Worm (Caenorhabditis elegans): ENCODE measurements around the gene egl-46.

The egl-46 gene

ce11 chrV:6665751-6666150, 15.6 kb downstream of the egl-46 start, which contains the start of gene pmp-5:
Gene pmp-5 (minus strand): TSS chrV:6665813.
- TF ChIP-seq ceh-24 (tag; optimal IDR thresholded peaks at IDR 0.05) (no peak), ttx-3 (tag; optimal IDR thresholded peaks at IDR 0.05) (no peak), pros-1 (tag; optimal IDR thresholded peaks at IDR 0.05) (no peak), che-1 (tag; optimal IDR thresholded peaks at IDR 0.05) (no peak), ceh-30 (tag; optimal IDR thresholded peaks at IDR 0.05) (no peak), elt-4 (tag; optimal IDR thresholded peaks at IDR 0.05) (no peak)

ce11 chrV:6662505-6662904, 18.9 kb downstream of the egl-46 start:
- TF ChIP-seq pag-3 (tag; optimal IDR thresholded peaks at IDR 0.05; ENCODE audit: borderline replicate concordance) (no peak), ceh-18 (tag; optimal IDR thresholded peaks at IDR 0.05) (no peak), zip-5 (tag; optimal IDR thresholded peaks at IDR 0.05) (no peak), fkh-10 (GFP tag; optimal IDR thresholded peaks at IDR 0.05) (no peak), ceh-31 (tag; optimal IDR thresholded peaks at IDR 0.05) (no peak), lin-11 (tag; optimal IDR thresholded peaks at IDR 0.05) (no peak), Y22D7AL.16 (tag; optimal IDR thresholded peaks at IDR 0.05) (no peak), ceh-24 (tag; optimal IDR thresholded peaks at IDR 0.05) (no peak), ttx-3 (tag; optimal IDR thresholded peaks at IDR 0.05) (no peak), sox-4 (tag; optimal IDR thresholded peaks at IDR 0.05) (no peak), che-1 (tag; optimal IDR thresholded peaks at IDR 0.05) (no peak), npax-4 (tag; optimal IDR thresholded peaks at IDR 0.05) (no peak)

- TF ChIP-seq unc-3 (GFP tag; conservative IDR thresholded peaks at IDR 0.05) (no peak), unc-3 (tag; optimal IDR thresholded peaks at IDR 0.05) (no peak), unc-42 (tag; optimal IDR thresholded peaks at IDR 0.05) (peak; percentile 42)
Measured at ce11 chrV:6661658-6662057, 19.7 kb downstream of the egl-46 start.

ce11 chrV:6659533-6659932, 21.8 kb downstream of the egl-46 start:
- TF ChIP-seq pat-9 (tag; optimal IDR thresholded peaks at IDR 0.05) = no peak
- TF ChIP-seq sox-4 (tag; optimal IDR thresholded peaks at IDR 0.05) = no peak
- TF ChIP-seq nhr-11 (tag; optimal IDR thresholded peaks at IDR 0.05) = no peak
- TF ChIP-seq ceh-18 (tag; optimal IDR thresholded peaks at IDR 0.05) = no peak
- TF ChIP-seq dve-1 (tag; optimal IDR thresholded peaks at IDR 0.05) = no peak
- no peak for TF ChIP-seq unc-86 (tag; optimal IDR thresholded peaks at IDR 0.05)
- no peak for TF ChIP-seq ceh-31 (tag; optimal IDR thresholded peaks at IDR 0.05)
- no peak for TF ChIP-seq odd-2 (tag; optimal IDR thresholded peaks at IDR 0.05)
- no peak for TF ChIP-seq pros-1 (tag; optimal IDR thresholded peaks at IDR 0.05)
- no peak for TF ChIP-seq pha-2 (tag; optimal IDR thresholded peaks at IDR 0.05)
- TF ChIP-seq mec-3 (tag; optimal IDR thresholded peaks at IDR 0.05; ENCODE audit: borderline replicate concordance) = no peak
- no peak for TF ChIP-seq gmeb-2 (tag; optimal IDR thresholded peaks at IDR 0.05)
- no peak for TF ChIP-seq K09A11.1 (tag; optimal IDR thresholded peaks at IDR 0.05; ENCODE audit: insufficient read depth)
- no peak for TF ChIP-seq Y22D7AL.16 (tag; optimal IDR thresholded peaks at IDR 0.05)
- no peak for TF ChIP-seq pqm-1 (tag; optimal IDR thresholded peaks at IDR 0.05)
- no peak for TF ChIP-seq nhr-232 (tag; optimal IDR thresholded peaks at IDR 0.05)
- no peak for TF ChIP-seq sdc-2 (tag; optimal IDR thresholded peaks at IDR 0.05)

ce11 chrV:6658765-6659164, 22.6 kb downstream of the egl-46 start:
- TF ChIP-seq hlh-8 (tag; optimal IDR thresholded peaks at IDR 0.05) = no peak
- TF ChIP-seq ceh-31 (tag; optimal IDR thresholded peaks at IDR 0.05) = peak; percentile 62
- no peak for TF ChIP-seq pha-4 (tag; optimal IDR thresholded peaks at IDR 0.05)
- peak; percentile 9 for TF ChIP-seq tbx-2 (tag; optimal IDR thresholded peaks at IDR 0.05)
- TF ChIP-seq ceh-48 (tag; optimal IDR thresholded peaks at IDR 0.05) = peak; percentile 82
- TF ChIP-seq ceh-22 (tag; optimal IDR thresholded peaks at IDR 0.05) = no peak
- TF ChIP-seq nhr-232 (tag; optimal IDR thresholded peaks at IDR 0.05) = no peak
- TF ChIP-seq unc-42 (tag; optimal IDR thresholded peaks at IDR 0.05) = peak; percentile 44
- TF ChIP-seq nfya-1 (tag; optimal IDR thresholded peaks at IDR 0.05) = peak; percentile 14
- TF ChIP-seq eyg-1 (tag; optimal IDR thresholded peaks at IDR 0.05) = no peak
- TF ChIP-seq ceh-18 (tag; optimal IDR thresholded peaks at IDR 0.05) = peak; percentile 32
- TF ChIP-seq madf-2 (tag; optimal IDR thresholded peaks at IDR 0.05) = no peak
- no peak for TF ChIP-seq mec-3 (tag; optimal IDR thresholded peaks at IDR 0.05; ENCODE audit: borderline replicate concordance)
- TF ChIP-seq hlh-15 (tag; optimal IDR thresholded peaks at IDR 0.05) = no peak
- peak; percentile 42 for TF ChIP-seq ceh-34 (tag; optimal IDR thresholded peaks at IDR 0.05)
- peak; percentile 78 for TF ChIP-seq ceh-14 (tag; optimal IDR thresholded peaks at IDR 0.05)
- peak; percentile 22 for TF ChIP-seq sdc-2 (tag; optimal IDR thresholded peaks at IDR 0.05)
- no peak for TF ChIP-seq hlh-13 (GFP tag; optimal IDR thresholded peaks at IDR 0.05)
